Fruit fly (Drosophila melanogaster) whole organism, embryonic: ENCODE data around the gene RpS14a.
A peak's percentile ranks its signal among the peaks of the same experiment; 100 is the strongest.

Experiments
- Atf3 ChIP-seq: fragments of 200-800 bp; sonication (Bioruptor generic); optimal IDR thresholded peaks from 3 replicates; lab custom pipeline; 2016; ENCODE audit warnings: missing biosample characterization, missing genetic modification characterization
- Atf6 ChIP-seq: fragments of 200-800 bp; sonication (Bioruptor generic); IDR thresholded peaks from 2 replicates; pipeline ENCODE4 v1.3.6; 2022; ENCODE audit warnings: missing biosample characterization, missing genetic modification characterization
- Blimp-1 ChIP-seq: fragments of 200-800 bp; sonication (Bioruptor generic); optimal IDR thresholded peaks from 3 replicates; lab custom pipeline; 2018; ENCODE audit warnings: missing biosample characterization, missing genetic modification characterization, mild to moderate bottlenecking, moderate library complexity, missing genetic modification reagents
- Bteb2 ChIP-seq: fragments of 200-800 bp; sonication (Bioruptor generic); optimal IDR thresholded peaks from 2 replicates; lab custom pipeline; 2016; ENCODE audit warnings: missing biosample characterization, missing genetic modification characterization
- CG11398 ChIP-seq: fragments of 200-800 bp; sonication (Bioruptor generic); optimal IDR thresholded peaks from 2 replicates; lab custom pipeline; 2016; ENCODE audit warnings: missing biosample characterization, missing genetic modification characterization
- CG11456 ChIP-seq: fragments of 200-800 bp; sonication (Bioruptor generic); IDR thresholded peaks from 3 replicates; pipeline ENCODE4 v1.3.6; 2022; ENCODE audit warnings: missing biosample characterization, missing genetic modification characterization
- CG14667 ChIP-seq: fragments of 200-800 bp; sonication (Bioruptor generic); IDR thresholded peaks from 2 replicates; pipeline ENCODE4 v1.3.6; 2022; ENCODE audit warnings: missing biosample characterization, missing genetic modification characterization
- CG15479 ChIP-seq: fragments of 200-800 bp; sonication (Bioruptor generic); optimal IDR thresholded peaks from 3 replicates; lab custom pipeline; 2019; ENCODE audit warnings: missing biosample characterization, mild to moderate bottlenecking, missing genetic modification characterization, moderate library complexity
- CG15514 ChIP-seq: fragments of 200-800 bp; sonication (Bioruptor generic); optimal IDR thresholded peaks from 3 replicates; lab custom pipeline; 2017; ENCODE audit warnings: missing biosample characterization, missing genetic modification characterization, mild to moderate bottlenecking, moderate library complexity, missing genetic modification reagents
- CG15696 ChIP-seq: fragments of 200-800 bp; sonication (Bioruptor generic); optimal IDR thresholded peaks from 2 replicates; lab custom pipeline; 2019; ENCODE audit warnings: missing biosample characterization, mild to moderate bottlenecking, missing genetic modification characterization, moderate library complexity
- CG1603 ChIP-seq: fragments of 200-800 bp; sonication (Bioruptor generic); optimal IDR thresholded peaks from 2 replicates; lab custom pipeline; 2019; ENCODE audit warnings: missing biosample characterization, mild to moderate bottlenecking, missing genetic modification characterization, moderate library complexity
- CG16779 ChIP-seq: fragments of 200-800 bp; sonication (Bioruptor generic); IDR thresholded peaks from 2 replicates; pipeline ENCODE4 v1.3.6; 2022; ENCODE audit warnings: missing biosample characterization, missing genetic modification characterization
- CG16813 ChIP-seq: fragments of 200-800 bp; sonication (Bioruptor generic); IDR thresholded peaks from 3 replicates; pipeline ENCODE4 v1.3.6; 2022; ENCODE audit warnings: missing biosample characterization, missing genetic modification characterization; ENCODE audit not compliant: partially characterized antibody
- CG17328 ChIP-seq: fragments of 200-800 bp; sonication (Bioruptor generic); IDR thresholded peaks from 2 replicates; pipeline ENCODE4 v1.3.6; 2022; ENCODE audit warnings: missing biosample characterization, missing genetic modification characterization
- CG17829 ChIP-seq: fragments of 200-800 bp; optimal IDR thresholded peaks from 2 replicates; lab custom pipeline; 2019; ENCODE audit warnings: missing biosample characterization, mild to moderate bottlenecking, missing genetic modification characterization, moderate library complexity
- CG32532 ChIP-seq: fragments of 200-800 bp; sonication (Bioruptor generic); IDR thresholded peaks from 2 replicates; pipeline ENCODE4 v1.3.6; 2022; ENCODE audit warnings: missing biosample characterization, missing genetic modification characterization
- CG32772 ChIP-seq: fragments of 200-800 bp; sonication (Bioruptor generic); IDR thresholded peaks from 2 replicates; pipeline ENCODE4 v1.3.6; 2022; ENCODE audit warnings: missing biosample characterization, missing genetic modification characterization
- CG3995 ChIP-seq: fragments of 200-800 bp; sonication (Bioruptor generic); optimal IDR thresholded peaks from 3 replicates; lab custom pipeline; 2016; ENCODE audit warnings: missing biosample characterization, missing genetic modification characterization
- CG7357 ChIP-seq: fragments of 200-800 bp; sonication (Bioruptor generic); IDR thresholded peaks from 3 replicates; pipeline ENCODE4 v1.3.6; 2022; ENCODE audit warnings: missing biosample characterization, missing genetic modification characterization
- CG8359 ChIP-seq: fragments of 200-800 bp; sonication (Bioruptor generic); optimal IDR thresholded peaks from 2 replicates; lab custom pipeline; 2017; ENCODE audit warnings: missing biosample characterization, mild to moderate bottlenecking, missing genetic modification characterization, borderline replicate concordance
- CG9876 ChIP-seq: fragments of 200-800 bp; sonication (Bioruptor generic); optimal IDR thresholded peaks from 2 replicates; lab custom pipeline; 2016; ENCODE audit warnings: missing biosample characterization, missing genetic modification characterization
- Camta ChIP-seq: fragments of 200-800 bp; sonication (Bioruptor generic); optimal IDR thresholded peaks from 2 replicates; lab custom pipeline; 2016; ENCODE audit warnings: missing biosample characterization, missing genetic modification characterization
- Chrac-16 ChIP-seq: fragments of 200-800 bp; sonication (Bioruptor generic); optimal IDR thresholded peaks from 3 replicates; lab custom pipeline; 2016; ENCODE audit warnings: missing biosample characterization, missing genetic modification characterization
- CkIIα-i1 ChIP-seq: fragments of 200-800 bp; sonication (Bioruptor generic); IDR thresholded peaks from 2 replicates; pipeline ENCODE4 v1.3.6; 2022; ENCODE audit warnings: missing biosample characterization, missing genetic modification characterization
- Dfd ChIP-seq, 2 experiments: fragments of >200 bp; optimal IDR thresholded peaks; 2 replicates each; lab custom pipeline; 2017; ENCODE audit warnings: missing biosample characterization in 2 of 2, missing genetic modification characterization in 2 of 2
- Doc2 ChIP-seq: fragments of 200-800 bp; sonication (Bioruptor generic); IDR thresholded peaks from 2 replicates; pipeline ENCODE4 v1.3.6; 2022; ENCODE audit warnings: missing biosample characterization, missing genetic modification characterization
- Drgx ChIP-seq: fragments of 200-800 bp; sonication (Bioruptor generic); IDR thresholded peaks from 2 replicates; pipeline ENCODE4 v1.3.6; 2022; ENCODE audit warnings: missing biosample characterization, missing genetic modification characterization
- Fer2 ChIP-seq: fragments of 200-800 bp; sonication (Bioruptor generic); optimal IDR thresholded peaks from 2 replicates; lab custom pipeline; 2018; ENCODE audit warnings: missing biosample characterization, mild to moderate bottlenecking, missing genetic modification characterization, moderate library complexity
- Gsc ChIP-seq: fragments of 200-800 bp; sonication (Bioruptor generic); IDR thresholded peaks from 2 replicates; pipeline ENCODE4 v1.3.6; 2022; ENCODE audit warnings: missing biosample characterization, missing genetic modification characterization
- Hand ChIP-seq: fragments of 200-800 bp; sonication (Bioruptor generic); optimal IDR thresholded peaks from 2 replicates; lab custom pipeline; 2017; ENCODE audit warnings: mild to moderate bottlenecking, missing biosample characterization, missing genetic modification reagents, missing genetic modification characterization
- Hr78 ChIP-seq, 2 experiments: fragments of 200-800 bp in 1 of 2; fragments of >200 bp in 1 of 2; sonication (Bioruptor generic) in 1 of 2; optimal IDR thresholded peaks; 2 replicates each; lab custom pipeline; 2017 to 2019; ENCODE audit warnings: missing biosample characterization in 2 of 2, missing genetic modification characterization in 2 of 2, mild to moderate bottlenecking in 1 of 2, moderate library complexity in 1 of 2
- Myb ChIP-seq: fragments of 200-800 bp; sonication (Bioruptor generic); optimal IDR thresholded peaks from 2 replicates; lab custom pipeline; 2016; ENCODE audit warnings: missing biosample characterization, missing genetic modification characterization
- NC2β ChIP-seq: fragments of 200-800 bp; sonication (Bioruptor generic); optimal IDR thresholded peaks from 2 replicates; lab custom pipeline; 2016; ENCODE audit warnings: missing biosample characterization, missing genetic modification characterization
- Ravus ChIP-seq: fragments of 200-800 bp; sonication (Bioruptor generic); IDR thresholded peaks from 2 replicates; pipeline ENCODE4 v1.3.6; 2022; ENCODE audit warnings: missing biosample characterization, missing genetic modification characterization
- Sox100B ChIP-seq: fragments of 200-800 bp; sonication (Bioruptor generic); optimal IDR thresholded peaks from 3 replicates; lab custom pipeline; 2018; ENCODE audit warnings: missing biosample characterization, mild to moderate bottlenecking, missing genetic modification characterization
- TFAM ChIP-seq: fragments of 200-800 bp; sonication (Bioruptor generic); optimal IDR thresholded peaks from 2 replicates; lab custom pipeline; 2017; ENCODE audit warnings: missing biosample characterization, missing genetic modification characterization, inconsistent platforms
- dysf ChIP-seq: fragments of 200-800 bp; sonication (Bioruptor generic); IDR thresholded peaks from 3 replicates; pipeline ENCODE4 v1.3.6; 2022; ENCODE audit warnings: missing biosample characterization, missing genetic modification characterization
- eyg ChIP-seq: fragments of 200-800 bp; sonication (Bioruptor generic); optimal IDR thresholded peaks from 3 replicates; lab custom pipeline; 2016; ENCODE audit warnings: missing biosample characterization, missing genetic modification characterization
- gcm ChIP-seq: fragments of 200-800 bp; sonication (Bioruptor generic); optimal IDR thresholded peaks from 2 replicates; lab custom pipeline; 2019; ENCODE audit warnings: missing biosample characterization, mild to moderate bottlenecking, missing genetic modification characterization, moderate library complexity
- gfzf ChIP-seq: fragments of 200-800 bp; sonication (Bioruptor generic); optimal IDR thresholded peaks from 2 replicates; lab custom pipeline; 2016; ENCODE audit warnings: missing biosample characterization, mild to moderate bottlenecking, missing genetic modification characterization, moderate library complexity
- gt ChIP-seq: fragments of 200-800 bp; sonication (Bioruptor generic); IDR thresholded peaks from 2 replicates; pipeline ENCODE4 v1.3.6; 2022; ENCODE audit warnings: missing biosample characterization, missing genetic modification characterization
- klu ChIP-seq: fragments of 200-800 bp; sonication (Bioruptor generic); IDR thresholded peaks from 2 replicates; pipeline ENCODE4 v1.3.6; 2022; ENCODE audit warnings: missing biosample characterization, missing genetic modification characterization
- otp ChIP-seq: fragments of 200-800 bp; sonication (Bioruptor generic); IDR thresholded peaks from 3 replicates; pipeline ENCODE4, ENCODE4 v1.3.6; 2022; ENCODE audit warnings: missing biosample characterization, missing genetic modification characterization
- p53 ChIP-seq: fragments of 200-800 bp; sonication (Bioruptor generic); optimal IDR thresholded peaks from 2 replicates; lab custom pipeline; 2016; ENCODE audit warnings: missing biosample characterization, missing genetic modification characterization
- salm ChIP-seq: fragments of 200-800 bp; sonication (Bioruptor generic); optimal IDR thresholded peaks from 2 replicates; lab custom pipeline; 2018; ENCODE audit warnings: missing biosample characterization, mild to moderate bottlenecking, missing genetic modification characterization
- slp2 ChIP-seq: fragments of 200-800 bp; sonication (Bioruptor generic); optimal IDR thresholded peaks from 2 replicates; lab custom pipeline; 2016; ENCODE audit warnings: missing biosample characterization, missing genetic modification characterization
- sug ChIP-seq: fragments of 200-800 bp; optimal IDR thresholded peaks from 2 replicates; lab custom pipeline; 2019; ENCODE audit warnings: missing biosample characterization, mild to moderate bottlenecking, missing genetic modification characterization, moderate library complexity
- ttk ChIP-seq: fragments of 200-800 bp; sonication (Bioruptor generic); IDR thresholded peaks from 2 replicates; pipeline ENCODE4 v2.1.2; 2022; ENCODE audit warnings: missing biosample characterization, missing genetic modification characterization
- tx ChIP-seq: fragments of 200-800 bp; sonication (Bioruptor generic); optimal IDR thresholded peaks from 2 replicates; lab custom pipeline; 2016; ENCODE audit warnings: missing biosample characterization, missing genetic modification characterization
- usp ChIP-seq: fragments of >200 bp; optimal IDR thresholded peaks from 2 replicates; lab custom pipeline; 2017; ENCODE audit warnings: missing biosample characterization, missing genetic modification characterization

Gene RpS14a

DNA sequence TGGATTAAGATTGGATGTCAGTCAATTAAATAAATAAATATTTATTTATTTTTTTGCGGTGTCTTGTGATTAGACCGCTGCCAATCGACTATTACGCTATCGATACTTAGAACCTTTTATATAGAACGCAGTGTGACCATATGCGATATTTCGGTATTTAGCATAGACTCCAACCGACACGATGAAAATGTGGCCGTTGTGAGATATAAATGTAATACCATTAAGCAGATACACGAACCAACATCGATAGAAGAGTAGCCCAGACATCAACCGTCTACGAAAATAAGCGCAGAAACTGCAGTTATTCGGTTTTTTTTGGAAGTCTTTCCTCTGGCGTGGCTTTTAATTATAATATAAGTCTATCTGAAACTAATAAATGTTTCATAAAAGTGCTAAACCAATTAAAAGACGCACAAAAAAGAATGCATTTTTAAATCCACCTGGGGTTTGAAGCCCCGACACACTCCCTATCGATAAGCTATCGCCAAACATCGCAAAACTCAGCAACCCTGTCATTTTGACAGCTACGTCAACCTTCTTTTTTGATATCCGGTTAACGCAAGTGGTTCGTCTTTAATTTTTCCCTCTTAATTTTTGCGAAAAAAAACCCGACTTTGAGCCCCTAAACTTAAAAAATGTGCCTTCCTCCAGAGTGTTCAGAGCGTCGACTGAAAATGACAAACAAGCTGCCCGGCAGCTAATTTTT, at the start of gene RpS14a, which contains the start of gene Dhdds (continued):
- peak; percentile 89 for TF ChIP-seq gfzf (GFP tag; lab: Kevin White, UChicago)
- no peak for TF ChIP-seq Blimp-1
- TF ChIP-seq Doc2 (GFP tag; lab: Robert Waterston, UW) = no peak
- TF ChIP-seq Hand = no peak
- TF ChIP-seq CG16779 (GFP tag; lab: Robert Waterston, UW) = no peak
- peak; percentile 10 for TF ChIP-seq Chrac-16 (GFP tag; lab: Kevin White, UChicago)
- no peak for TF ChIP-seq CG32772 (GFP tag; lab: Robert Waterston, UW)
- no peak for TF ChIP-seq Hr78 (GFP tag; optimal IDR thresholded peaks at IDR 0.05; lab: Kevin White, UChicago)
- TF ChIP-seq otp = peak; percentile 39; the same call in 1 of the 3 replicates
- TF ChIP-seq CG17829 = peak; percentile 44
- peak; percentile 59 for TF ChIP-seq Camta (GFP tag; lab: Kevin White, UChicago)
- peak; percentile 63 for TF ChIP-seq sug (tag; lab: Kevin White, UChicago)
- peak; percentile 8 for TF ChIP-seq CG3995 (GFP tag; lab: Kevin White, UChicago)
- TF ChIP-seq gt (GFP tag; lab: Robert Waterston, UW) = no peak
- peak; percentile 88 for TF ChIP-seq NC2β (GFP tag; lab: Kevin White, UChicago)
- TF ChIP-seq ttk (GFP tag; lab: Robert Waterston, UW) = no peak
- TF ChIP-seq Drgx = no peak
- TF ChIP-seq Fer2 (tag; lab: Kevin White, UChicago) = no peak
- no peak for TF ChIP-seq CG15479 (GFP tag; lab: Kevin White, UChicago)
- no peak for TF ChIP-seq Dfd (GFP tag; optimal IDR thresholded peaks at IDR 0.05; lab: Kevin White, UChicago)
- peak; percentile 41 for TF ChIP-seq CG9876 (GFP tag; lab: Kevin White, UChicago)
- peak; percentile 64 for TF ChIP-seq CG15514
- TF ChIP-seq Gsc (GFP tag; lab: Robert Waterston, UW) = no peak
- TF ChIP-seq Myb (GFP tag; lab: Kevin White, UChicago) = peak; percentile 50
- TF ChIP-seq Ravus (GFP tag; lab: Robert Waterston, UW) = no peak
- TF ChIP-seq CG16813 (GFP tag; lab: Robert Waterston, UW) = peak; percentile 83
- peak; percentile 53 for TF ChIP-seq slp2 (GFP tag; lab: Kevin White, UChicago)
- TF ChIP-seq salm (tag; lab: Kevin White, UChicago) = peak; percentile 56
- TF ChIP-seq Atf6 (GFP tag; lab: Robert Waterston, UW) = no peak
- no peak for TF ChIP-seq p53 (GFP tag; lab: Kevin White, UChicago)
- peak; percentile 22 for TF ChIP-seq CG15696 (tag; lab: Kevin White, UChicago)
- TF ChIP-seq CG1603 (tag; lab: Kevin White, UChicago) = peak; percentile 40
- TF ChIP-seq TFAM (GFP tag; lab: Kevin White, UChicago) = no peak
- TF ChIP-seq CG11398 (GFP tag; lab: Kevin White, UChicago) = peak; percentile 25
- TF ChIP-seq Sox100B = peak; percentile 81
- peak; percentile 61 for TF ChIP-seq CG17328 (GFP tag; lab: Robert Waterston, UW)
- peak; percentile 1 for TF ChIP-seq Atf3
- no peak for TF ChIP-seq usp (GFP tag; lab: Kevin White, UChicago)
- TF ChIP-seq tx (GFP tag; lab: Kevin White, UChicago) = no peak
- no peak; the same call in 1 of the 2 replicates for TF ChIP-seq klu (GFP tag; lab: Robert Waterston, UW)
- peak; percentile 60; the same call in 1 of the 2 replicates for TF ChIP-seq CG32532 (GFP tag; lab: Robert Waterston, UW)
- peak; percentile 6 for TF ChIP-seq CG8359 (GFP tag; lab: Kevin White, UChicago)
- TF ChIP-seq CG7357 = no peak
- no peak for TF ChIP-seq CG14667 (GFP tag; lab: Robert Waterston, UW)
- peak; percentile 50 for TF ChIP-seq eyg (GFP tag; lab: Kevin White, UChicago)
- TF ChIP-seq CkIIα-i1 (GFP tag; lab: Robert Waterston, UW) = no peak
- peak; percentile 52; the same call in 1 of the 3 replicates for TF ChIP-seq CG11456 (GFP tag; lab: Robert Waterston, UW)
- peak; percentile 30 for TF ChIP-seq Bteb2
- TF ChIP-seq dysf (GFP tag; lab: Robert Waterston, UW) = peak; percentile 35; the same call in 1 of the 3 replicates
- peak; percentile 36 for TF ChIP-seq gcm (GFP tag; lab: Kevin White, UChicago)
